Worm (Caenorhabditis elegans) whole organism, young adult: ENCODE results near the gene Y56A3A.6.

Source experiments
- B0035.1 ChIP-seq: sonication (generic microtip); optimal IDR thresholded peaks from 2 replicates; lab custom pipeline; 2016; ENCODE audit warnings: missing genetic modification characterization, mild to moderate bottlenecking, missing compliant biosample characterization, missing genotype, missing genetic modification reagents
- B0336.3 ChIP-seq: fragments of 200-800 bp; sonication (Bioruptor generic); IDR thresholded peaks from 2 replicates; pipeline ENCODE4 v1.3.6; 2022; ENCODE audit warnings: missing genetic modification characterization, missing compliant biosample characterization
- F23B12.7 ChIP-seq: sonication (generic microtip); optimal IDR thresholded peaks from 2 replicates; lab custom pipeline; 2017; ENCODE audit warnings: missing genetic modification characterization, mild to moderate bottlenecking, missing compliant biosample characterization, antibody characterized with exemption, moderate library complexity; ENCODE audit not compliant: insufficient read depth
- F33H1.4 ChIP-seq: fragments of 200-800 bp; sonication (Bioruptor generic); IDR thresholded peaks from 2 replicates; pipeline ENCODE4 v1.3.6; 2022; ENCODE audit warnings: missing genetic modification reagents, missing genetic modification characterization, missing compliant biosample characterization
- F55B11.4 ChIP-seq: sonication (generic microtip); optimal IDR thresholded peaks from 2 replicates; lab custom pipeline; 2016; ENCODE audit warnings: missing compliant biosample characterization, missing genetic modification characterization, borderline replicate concordance; ENCODE audit not compliant: insufficient read depth
- T07F8.4 ChIP-seq: sonication (generic microtip); optimal IDR thresholded peaks from 2 replicates; lab custom pipeline; 2016; ENCODE audit warnings: mild to moderate bottlenecking, missing genetic modification characterization, moderate library complexity, missing compliant biosample characterization
- T26A5.8 ChIP-seq: sonication (generic microtip); optimal IDR thresholded peaks from 2 replicates; lab custom pipeline; 2016; ENCODE audit warnings: missing genetic modification characterization, missing compliant biosample characterization
- Y67H2A.10 ChIP-seq: fragments of 200-800 bp; sonication (Bioruptor generic); conservative IDR thresholded peaks from 2 replicates; pipeline ENCODE4 v1.3.6; 2022; ENCODE audit warnings: missing genetic modification reagents, missing genetic modification characterization, missing compliant biosample characterization
- ZK185.1 ChIP-seq: sonication (generic microtip); optimal IDR thresholded peaks from 2 replicates; lab custom pipeline; 2016; ENCODE audit warnings: mild to moderate bottlenecking, missing genetic modification characterization, missing compliant biosample characterization; ENCODE audit not compliant: poor library complexity, severe bottlenecking
- ama-1 ChIP-seq, 3 experiments: fragments of 150-350 bp in 1 of 3; sonication (generic microtip) in 2 of 3; optimal IDR thresholded peaks; 2 replicates each; lab custom pipeline; 2014 to 2018; ENCODE audit warnings: missing biosample characterization in 2 of 3, missing genetic modification characterization in 2 of 3, missing genetic modification reagents in 2 of 3
- aptf-3 ChIP-seq: fragments of 200-800 bp; sonication (Bioruptor generic); IDR thresholded peaks from 2 replicates; pipeline ENCODE4 v1.3.6; 2022; ENCODE audit warnings: missing genetic modification characterization, missing compliant biosample characterization
- athp-1 ChIP-seq: sonication (generic microtip); optimal IDR thresholded peaks from 2 replicates; lab custom pipeline; 2017; ENCODE audit warnings: mild to moderate bottlenecking, missing genetic modification characterization, missing compliant biosample characterization
- attf-5 ChIP-seq: fragments of 200-800 bp; sonication (Bioruptor generic); optimal IDR thresholded peaks from 2 replicates; lab custom pipeline; 2018; ENCODE audit warnings: mild to moderate bottlenecking, missing genetic modification characterization, missing compliant biosample characterization
- cebp-1 ChIP-seq, 2 experiments: fragments of 200-800 bp in 1 of 2; sonication (Bioruptor generic) in 1 of 2; sonication (generic microtip) in 1 of 2; IDR thresholded peaks in 1 of 2; optimal IDR thresholded peaks in 1 of 2; 2 replicates each; pipeline versions ENCODE4 v1.3.6 to Lab custom; 2017 to 2022; ENCODE audit warnings: missing compliant biosample characterization in 2 of 2, missing genetic modification characterization in 2 of 2, mild to moderate bottlenecking in 1 of 2, missing genetic modification reagents in 1 of 2, moderate library complexity in 1 of 2
- dox-1 ChIP-seq: fragments of 200-800 bp; sonication (Bioruptor generic); IDR thresholded peaks from 2 replicates; pipeline ENCODE4 v1.3.6; 2022; ENCODE audit warnings: missing genetic modification reagents, missing genetic modification characterization, missing compliant biosample characterization
- egl-44 ChIP-seq: fragments of 200-800 bp; sonication (Bioruptor generic); IDR thresholded peaks from 2 replicates; pipeline ENCODE4 v1.3.6; 2022; ENCODE audit warnings: missing genetic modification reagents, missing genetic modification characterization, missing compliant biosample characterization
- egrh-3 ChIP-seq: fragments of 200-800 bp; sonication (Bioruptor generic); IDR thresholded peaks from 2 replicates; pipeline ENCODE4 v1.3.6; 2022; ENCODE audit warnings: missing genetic modification reagents, missing genetic modification characterization, missing compliant biosample characterization
- ets-4 ChIP-seq: fragments of 200-800 bp; sonication (Bioruptor generic); optimal IDR thresholded peaks from 2 replicates; lab custom pipeline; 2018; ENCODE audit warnings: mild to moderate bottlenecking, missing genetic modification characterization, missing compliant biosample characterization
- gei-17 ChIP-seq: fragments of 200-800 bp; sonication (Bioruptor generic); optimal IDR thresholded peaks from 2 replicates; lab custom pipeline; 2018; ENCODE audit warnings: mild to moderate bottlenecking, missing genetic modification characterization, missing compliant biosample characterization
- him-1 ChIP-seq: sonication (generic microtip); optimal IDR thresholded peaks from 2 replicates; lab custom pipeline; 2016; ENCODE audit warnings: missing genotype, missing genetic modification reagents, missing genetic modification characterization, missing compliant biosample characterization
- hlh-12 ChIP-seq: sonication (generic microtip); optimal IDR thresholded peaks from 2 replicates; lab custom pipeline; 2016; ENCODE audit warnings: missing genetic modification characterization, missing compliant biosample characterization
- hmg-1.2 ChIP-seq: fragments of 200-800 bp; sonication (Bioruptor generic); IDR thresholded peaks from 2 replicates; pipeline ENCODE4 v1.3.6; 2022; ENCODE audit warnings: missing genetic modification reagents, missing genetic modification characterization, missing compliant biosample characterization
- let-607 ChIP-seq, 2 experiments: fragments of 200-800 bp in 1 of 2; sonication (Bioruptor generic) in 1 of 2; sonication (generic microtip) in 1 of 2; optimal IDR thresholded peaks; 2 replicates each; lab custom pipeline; 2016 to 2018; ENCODE audit warnings: mild to moderate bottlenecking in 2 of 2, missing compliant biosample characterization in 2 of 2, missing genetic modification characterization in 2 of 2, moderate library complexity in 2 of 2, missing genotype in 1 of 2
- lin-26 ChIP-seq: fragments of 200-800 bp; sonication (Bioruptor generic); IDR thresholded peaks from 2 replicates; pipeline ENCODE4 v1.3.6; 2022; ENCODE audit warnings: missing genetic modification reagents, missing genetic modification characterization, missing compliant biosample characterization
- lin-40 ChIP-seq: sonication (generic microtip); optimal IDR thresholded peaks from 2 replicates; lab custom pipeline; 2016; ENCODE audit warnings: missing genetic modification characterization, mild to moderate bottlenecking, missing compliant biosample characterization, missing genotype, missing genetic modification reagents
- lin-54 ChIP-seq: fragments of 200-800 bp; sonication (Bioruptor generic); optimal IDR thresholded peaks from 2 replicates; lab custom pipeline; 2018; ENCODE audit warnings: mild to moderate bottlenecking, missing genetic modification characterization, missing compliant biosample characterization
- madf-6 ChIP-seq: fragments of 200-800 bp; sonication (Bioruptor generic); IDR thresholded peaks from 2 replicates; pipeline ENCODE4 v1.3.6; 2022; ENCODE audit warnings: missing genetic modification reagents, missing genetic modification characterization, missing compliant biosample characterization
- madf-8 ChIP-seq: fragments of 200-800 bp; sonication (Bioruptor generic); conservative IDR thresholded peaks from 2 replicates; pipeline ENCODE4 v1.3.6; 2022; ENCODE audit warnings: missing genetic modification reagents, missing genetic modification characterization, missing compliant biosample characterization
- nfyb-1 ChIP-seq: fragments of 200-800 bp; sonication (Bioruptor generic); IDR thresholded peaks from 2 replicates; pipeline ENCODE4 v1.3.6; 2022; ENCODE audit warnings: missing genetic modification reagents, missing genetic modification characterization, missing compliant biosample characterization
- nhr-80 ChIP-seq: sonication (generic microtip); optimal IDR thresholded peaks from 2 replicates; lab custom pipeline; 2016; ENCODE audit warnings: missing genetic modification characterization, missing compliant biosample characterization
- snpc-3.4 ChIP-seq: sonication (generic microtip); optimal IDR thresholded peaks from 2 replicates; lab custom pipeline; 2017; ENCODE audit warnings: missing genetic modification characterization, mild to moderate bottlenecking, missing compliant biosample characterization, antibody characterized with exemption, moderate library complexity, missing genotype, missing genetic modification reagents
- zfh-2 ChIP-seq: fragments of 200-800 bp; sonication (Bioruptor generic); conservative IDR thresholded peaks from 2 replicates; pipeline ENCODE4 v1.3.6; 2022; ENCODE audit warnings: missing genetic modification reagents, missing genetic modification characterization, missing compliant biosample characterization
- ztf-26 ChIP-seq: sonication (generic microtip); optimal IDR thresholded peaks from 2 replicates; lab custom pipeline; 2017; ENCODE audit warnings: missing genetic modification characterization, missing compliant biosample characterization

The Y56A3A.6 gene

ce11 chrIII:11916260-11916659 lies 37.7 kb upstream of the Y56A3A.6 start:
- TF ChIP-seq B0336.3 (no peak), madf-8 (no peak), gei-17 (GFP tag; lab: Kevin White, UChicago) (no peak), zfh-2 (peak; percentile 79), ama-1 (optimal IDR thresholded peaks at IDR 0.05; lab: Kevin White, UChicago) (no peak), ama-1 (GFP tag; optimal IDR thresholded peaks at IDR 0.05; lab: Kevin White, UChicago) (no peak), F55B11.4 (no peak), egl-44 (GFP tag; lab: Robert Waterston, UW) (no peak), egrh-3 (peak; percentile 69; the same call in 1 of the 2 replicates), dox-1 (GFP tag; lab: Robert Waterston, UW) (peak; percentile 12; the same call in 1 of the 2 replicates)

DNA sequence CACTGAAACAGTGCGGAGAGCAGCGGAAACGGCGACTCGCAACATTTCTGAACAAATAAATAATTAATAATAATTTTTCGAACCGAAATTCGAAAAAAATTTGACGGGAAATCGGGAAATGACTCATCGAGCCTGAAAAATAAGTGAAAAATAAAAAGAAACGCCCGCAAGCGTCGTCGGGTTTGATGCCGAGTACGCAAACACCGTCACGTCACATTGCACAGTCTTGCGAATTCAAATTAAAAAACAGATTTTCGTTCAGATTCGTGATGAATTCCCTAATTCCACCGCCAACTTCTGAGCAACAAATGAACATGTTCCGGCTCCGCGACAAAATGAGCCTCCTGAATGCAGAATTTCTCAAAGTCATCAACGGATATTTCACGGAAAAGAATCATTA lies 37.1 kb upstream of the Y56A3A.6 start, which contains the start of the genes ndab-1 and npp-16:
Gene ndab-1, minus strand, starts transcription at position 47 of the 400 bp plus-strand sequence.
Gene npp-16, plus strand, starts transcription at position 263 of the 400 bp plus-strand sequence.
- TF ChIP-seq lin-40 (tag; lab: Kevin White, UChicago), result no peak
- TF ChIP-seq lin-54 (GFP tag; lab: Kevin White, UChicago), result peak; percentile 45
- peak; percentile 48; the same call in 1 of the 2 replicates for TF ChIP-seq madf-6
- TF ChIP-seq athp-1 (tag; lab: Kevin White, UChicago), result no peak
- TF ChIP-seq T07F8.4, result no peak
- peak; percentile 6 for TF ChIP-seq snpc-3.4 (tag; lab: Kevin White, UChicago)
- peak in 1 of 2 experiments; percentile 17 for TF ChIP-seq let-607 (tag; optimal IDR thresholded peaks at IDR 0.05; lab: Kevin White, UChicago)
- no peak for TF ChIP-seq dox-1 (GFP tag; lab: Robert Waterston, UW)
- no peak for TF ChIP-seq Y67H2A.10 (GFP tag; lab: Robert Waterston, UW)
- TF ChIP-seq F33H1.4 (GFP tag; lab: Robert Waterston, UW), result peak; percentile 40; the same call in 1 of the 2 replicates
- 0 out of 2 replicates have a peak, but pooled peaks have one; percentile 3 for TF ChIP-seq hmg-1.2 (GFP tag; lab: Robert Waterston, UW)
- no peak for TF ChIP-seq nhr-80 (tag; lab: Kevin White, UChicago)
- peak; percentile 2 for TF ChIP-seq attf-5 (GFP tag; lab: Kevin White, UChicago)
- no peak for TF ChIP-seq cebp-1 (GFP tag; IDR thresholded peaks at IDR 0.05; lab: Robert Waterston, UW)
- peak; percentile 34 for TF ChIP-seq cebp-1 (tag; optimal IDR thresholded peaks at IDR 0.05; lab: Kevin White, UChicago)

DNA sequence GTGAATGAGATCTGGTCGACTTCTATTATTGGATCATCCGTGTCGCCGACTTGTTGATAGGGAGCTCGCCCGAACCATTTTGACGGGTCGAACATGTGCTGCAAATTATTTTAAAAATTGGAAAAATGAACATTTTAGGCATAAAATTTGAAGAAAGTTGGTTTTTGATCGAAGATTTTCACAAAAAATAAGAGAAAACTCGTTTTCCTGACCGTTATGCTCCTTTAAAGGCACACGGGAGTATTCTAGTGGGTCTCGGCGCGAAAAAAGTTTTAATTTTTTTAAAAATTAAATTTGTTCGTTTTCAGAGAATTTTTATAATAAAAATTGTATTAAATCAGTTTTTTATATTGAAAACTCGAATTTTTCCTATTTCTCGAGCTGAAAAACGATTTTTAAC lies 35.6 kb upstream of the Y56A3A.6 start, which contains the start of gene Y56A3A.16:
Gene Y56A3A.16, minus strand, starts transcription at position 101 of the 400 bp plus-strand sequence.
- TF ChIP-seq B0035.1, result no peak
- no peak for TF ChIP-seq ztf-26 (tag; lab: Kevin White, UChicago)
- no peak for TF ChIP-seq F23B12.7 (tag; lab: Kevin White, UChicago)
- TF ChIP-seq lin-26 (GFP tag; lab: Robert Waterston, UW), result no peak
- TF ChIP-seq him-1 (tag; lab: Kevin White, UChicago), result no peak
- no peak for TF ChIP-seq nfyb-1 (GFP tag; lab: Robert Waterston, UW)
- TF ChIP-seq ZK185.1 (tag; lab: Kevin White, UChicago), result no peak

DNA sequence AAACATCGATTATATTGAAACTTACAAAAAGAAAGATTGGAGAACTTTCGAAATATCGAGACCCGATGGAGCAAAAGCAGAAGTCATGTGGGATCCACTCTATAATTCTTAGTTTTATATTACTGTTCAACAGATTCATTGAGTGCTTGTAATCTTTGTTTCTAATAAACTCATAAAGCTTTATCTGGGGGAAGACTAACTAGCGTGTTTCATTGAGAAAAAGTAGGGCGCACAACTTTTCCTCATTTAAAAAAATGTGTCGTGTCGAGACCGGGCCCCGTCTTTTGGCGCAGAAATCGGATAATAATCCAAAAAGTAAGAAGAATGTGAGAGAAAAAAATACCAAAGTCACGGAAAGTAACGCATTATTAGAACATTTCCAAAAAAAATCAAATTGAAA lies 31.2 kb upstream of the Y56A3A.6 start, which contains the start of gene faah-4:
Gene faah-4, minus strand, starts transcription at position 101 of the 400 bp plus-strand sequence.
- TF ChIP-seq ets-4, result no peak
- no peak for TF ChIP-seq aptf-3 (GFP tag; lab: Robert Waterston, UW)
- TF ChIP-seq hlh-12 (tag; lab: Kevin White, UChicago), result no peak
- no peak for TF ChIP-seq T26A5.8
- TF ChIP-seq, all 124 proteins: peak for 0
